Fruit fly (Drosophila melanogaster) whole organism, embryonic: Measurements from ENCODE around the gene par-6.

Source experiments
- ATbp ChIP-seq: fragments of 200-800 bp; sonication (Bioruptor generic); optimal IDR thresholded peaks from 2 replicates; lab custom pipeline; 2017; ENCODE audit warnings: missing biosample characterization, mild to moderate bottlenecking, missing genetic modification characterization, missing genetic modification reagents
- Atf3 ChIP-seq: fragments of 200-800 bp; sonication (Bioruptor generic); optimal IDR thresholded peaks from 3 replicates; lab custom pipeline; 2016; ENCODE audit warnings: missing biosample characterization, missing genetic modification characterization
- CG10274 ChIP-seq: fragments of 200-800 bp; sonication (Bioruptor generic); optimal IDR thresholded peaks from 3 replicates; lab custom pipeline; 2017; ENCODE audit warnings: missing biosample characterization, mild to moderate bottlenecking, missing genetic modification characterization
- CG11456 ChIP-seq: fragments of 200-800 bp; sonication (Bioruptor generic); IDR thresholded peaks from 3 replicates; pipeline ENCODE4 v1.3.6; 2022; ENCODE audit warnings: missing biosample characterization, missing genetic modification characterization
- CG12219 ChIP-seq: fragments of 200-800 bp; sonication (Bioruptor generic); optimal IDR thresholded peaks from 3 replicates; lab custom pipeline; 2018; ENCODE audit warnings: missing biosample characterization, mild to moderate bottlenecking, missing genetic modification characterization
- CG12299 ChIP-seq: fragments of 200-800 bp; sonication (Bioruptor generic); optimal IDR thresholded peaks from 2 replicates; lab custom pipeline; 2018; ENCODE audit warnings: missing biosample characterization, mild to moderate bottlenecking, missing genetic modification characterization
- CG14441 ChIP-seq: fragments of 200-800 bp; sonication (Bioruptor generic); IDR thresholded peaks from 2 replicates; pipeline ENCODE4 v1.3.6; 2022; ENCODE audit warnings: missing biosample characterization, missing genetic modification characterization
- CG15601 ChIP-seq: fragments of 200-800 bp; sonication (Bioruptor generic); optimal IDR thresholded peaks from 3 replicates; lab custom pipeline; 2019; ENCODE audit warnings: missing biosample characterization, mild to moderate bottlenecking, missing genetic modification characterization, moderate library complexity
- CG17612 ChIP-seq: fragments of 200-800 bp; sonication (Bioruptor generic); IDR thresholded peaks from 2 replicates; pipeline ENCODE4 v1.3.6; 2022; ENCODE audit warnings: missing biosample characterization, missing genetic modification characterization
- CG18476 ChIP-seq: fragments of 200-800 bp; sonication (Bioruptor generic); optimal IDR thresholded peaks from 2 replicates; lab custom pipeline; 2016; ENCODE audit warnings: missing biosample characterization, mild to moderate bottlenecking, missing genetic modification characterization
- CG2129 ChIP-seq: fragments of 200-800 bp; sonication (Bioruptor generic); IDR thresholded peaks from 2 replicates; pipeline ENCODE4 v1.3.6; 2022; ENCODE audit warnings: missing biosample characterization, missing genetic modification characterization; ENCODE audit not compliant: partially characterized antibody
- CG3163 ChIP-seq: fragments of 200-800 bp; sonication (Bioruptor generic); optimal IDR thresholded peaks from 3 replicates; lab custom pipeline; 2016; ENCODE audit warnings: missing biosample characterization, missing genetic modification characterization
- CG42726 ChIP-seq: fragments of 200-800 bp; sonication (Bioruptor generic); IDR thresholded peaks from 2 replicates; pipeline ENCODE4 v1.3.6; 2022; ENCODE audit warnings: missing biosample characterization, missing genetic modification characterization; ENCODE audit not compliant: partially characterized antibody
- CG4328 ChIP-seq: fragments of 200-800 bp; sonication (Bioruptor generic); optimal IDR thresholded peaks from 3 replicates; lab custom pipeline; 2017; ENCODE audit warnings: missing biosample characterization, missing genetic modification reagents, missing genetic modification characterization
- CG5953 ChIP-seq: fragments of 200-800 bp; sonication (Bioruptor generic); IDR thresholded peaks from 2 replicates; pipeline ENCODE4 v1.3.6; 2022; ENCODE audit warnings: missing biosample characterization, missing genetic modification characterization
- CG6791 ChIP-seq: fragments of 200-800 bp; sonication (Bioruptor generic); IDR thresholded peaks from 3 replicates; pipeline ENCODE4 v1.3.6; 2022; ENCODE audit warnings: missing biosample characterization, missing genetic modification characterization; ENCODE audit not compliant: partially characterized antibody
- CG9215 ChIP-seq: fragments of 200-800 bp; sonication (Bioruptor generic); IDR thresholded peaks from 2 replicates; pipeline ENCODE4 v1.3.6; 2022; ENCODE audit warnings: missing biosample characterization, missing genetic modification characterization
- CHES-1-like ChIP-seq: fragments of 200-800 bp; sonication (Bioruptor generic); optimal IDR thresholded peaks from 2 replicates; lab custom pipeline; 2016; ENCODE audit warnings: missing biosample characterization, missing genetic modification characterization
- Camta ChIP-seq: fragments of 200-800 bp; sonication (Bioruptor generic); optimal IDR thresholded peaks from 2 replicates; lab custom pipeline; 2016; ENCODE audit warnings: missing biosample characterization, missing genetic modification characterization
- Dek ChIP-seq: fragments of 200-800 bp; sonication (Bioruptor generic); optimal IDR thresholded peaks from 3 replicates; lab custom pipeline; 2019; ENCODE audit warnings: missing biosample characterization, mild to moderate bottlenecking, missing genetic modification characterization, moderate library complexity
- GATAe ChIP-seq: fragments of 200-800 bp; sonication (Bioruptor generic); conservative IDR thresholded peaks from 2 replicates; pipeline ENCODE4 v1.3.6; 2022; ENCODE audit warnings: missing biosample characterization, missing genetic modification characterization
- Hr51 ChIP-seq, 2 experiments: fragments of 200-800 bp; sonication (Bioruptor generic); optimal IDR thresholded peaks; 2 replicates in 1 of 2; 3 replicates in 1 of 2; lab custom pipeline; 2016 to 2018; ENCODE audit warnings: missing biosample characterization in 2 of 2, missing genetic modification characterization in 2 of 2, mild to moderate bottlenecking in 1 of 2, moderate library complexity in 1 of 2
- Hsf ChIP-seq: fragments of 200-800 bp; sonication (Bioruptor generic); optimal IDR thresholded peaks from 3 replicates; lab custom pipeline; 2016; ENCODE audit warnings: missing biosample characterization, missing genetic modification characterization
- Lpt ChIP-seq: fragments of >200 bp; optimal IDR thresholded peaks from 2 replicates; lab custom pipeline; 2018; ENCODE audit warnings: missing biosample characterization, missing genetic modification characterization
- Rx ChIP-seq: fragments of 200-800 bp; sonication (Bioruptor generic); IDR thresholded peaks from 2 replicates; pipeline ENCODE4 v1.3.6; 2022; ENCODE audit warnings: missing biosample characterization, missing genetic modification characterization
- Sox102F ChIP-seq: fragments of 200-800 bp; sonication (Bioruptor generic); optimal IDR thresholded peaks from 2 replicates; lab custom pipeline; 2018; ENCODE audit warnings: missing biosample characterization, mild to moderate bottlenecking, missing genetic modification characterization, moderate library complexity
- Stat92E ChIP-seq, 3 experiments: fragments of >200 bp in 2 of 3; fragments of 200-800 bp in 1 of 3; sonication (Bioruptor generic) in 1 of 3; optimal IDR thresholded peaks; 2 replicates each; lab custom pipeline; 2017 to 2019; ENCODE audit warnings: missing biosample characterization in 3 of 3, missing genetic modification characterization in 3 of 3, mild to moderate bottlenecking in 1 of 3, moderate library complexity in 1 of 3
- aop ChIP-seq: fragments of 200-800 bp; sonication (Bioruptor generic); IDR thresholded peaks from 2 replicates; pipeline ENCODE4 v1.3.6; 2022; ENCODE audit warnings: missing biosample characterization, missing genetic modification characterization
- chif ChIP-seq, 2 experiments: fragments of 200-800 bp; sonication (Bioruptor generic); optimal IDR thresholded peaks; 3 replicates each; lab custom pipeline; 2016; ENCODE audit warnings: missing biosample characterization in 2 of 2, missing genetic modification characterization in 2 of 2
- dan ChIP-seq: fragments of 200-800 bp; sonication (Bioruptor generic); IDR thresholded peaks from 2 replicates; pipeline ENCODE4 v1.3.6; 2022; ENCODE audit warnings: missing biosample characterization, missing genetic modification characterization
- dm ChIP-seq: fragments of 200-800 bp; sonication (Bioruptor generic); optimal IDR thresholded peaks from 3 replicates; lab custom pipeline; 2016; ENCODE audit warnings: missing biosample characterization, missing genetic modification characterization
- gcm ChIP-seq: fragments of 200-800 bp; sonication (Bioruptor generic); optimal IDR thresholded peaks from 2 replicates; lab custom pipeline; 2019; ENCODE audit warnings: missing biosample characterization, mild to moderate bottlenecking, missing genetic modification characterization, moderate library complexity
- gfzf ChIP-seq: fragments of 200-800 bp; sonication (Bioruptor generic); optimal IDR thresholded peaks from 2 replicates; lab custom pipeline; 2016; ENCODE audit warnings: missing biosample characterization, mild to moderate bottlenecking, missing genetic modification characterization, moderate library complexity
- gsb ChIP-seq: fragments of 200-800 bp; sonication (Bioruptor generic); IDR thresholded peaks from 2 replicates; pipeline ENCODE4 v1.3.6; 2022; ENCODE audit warnings: missing biosample characterization, missing genetic modification characterization
- gsb-n ChIP-seq: fragments of 200-800 bp; sonication (Bioruptor generic); optimal IDR thresholded peaks from 3 replicates; lab custom pipeline; 2018; ENCODE audit warnings: missing biosample characterization, mild to moderate bottlenecking, missing genetic modification characterization
- inv ChIP-seq: fragments of 200-800 bp; sonication (Bioruptor generic); IDR thresholded peaks from 2 replicates; pipeline ENCODE4 v1.3.6; 2022; ENCODE audit warnings: missing biosample characterization, missing genetic modification characterization; ENCODE audit not compliant: partially characterized antibody
- ken ChIP-seq: fragments of 200-800 bp; sonication (Bioruptor generic); IDR thresholded peaks from 3 replicates; pipeline ENCODE4 v1.3.6; 2022; ENCODE audit warnings: missing biosample characterization, missing genetic modification characterization
- mirr ChIP-seq: fragments of 200-800 bp; sonication (Bioruptor generic); optimal IDR thresholded peaks from 3 replicates; lab custom pipeline; 2018; ENCODE audit warnings: missing biosample characterization, mild to moderate bottlenecking, missing genetic modification characterization
- org-1 ChIP-seq: fragments of 200-800 bp; sonication (Bioruptor generic); optimal IDR thresholded peaks from 2 replicates; lab custom pipeline; 2017; ENCODE audit warnings: missing biosample characterization, missing genetic modification characterization
- pzg ChIP-seq: fragments of 200-800 bp; sonication (Bioruptor generic); optimal IDR thresholded peaks from 3 replicates; lab custom pipeline; 2018; ENCODE audit warnings: missing biosample characterization, mild to moderate bottlenecking, missing genetic modification characterization, moderate library complexity
- run ChIP-seq: fragments of 200-800 bp; sonication (Bioruptor generic); optimal IDR thresholded peaks from 3 replicates; lab custom pipeline; 2018; ENCODE audit warnings: missing biosample characterization, mild to moderate bottlenecking, missing genetic modification characterization
- sim ChIP-seq: fragments of 200-800 bp; sonication (Bioruptor generic); IDR thresholded peaks from 2 replicates; pipeline ENCODE4 v1.3.6; 2022; ENCODE audit warnings: missing biosample characterization, missing genetic modification characterization
- slbo ChIP-seq: fragments of 200-800 bp; sonication (Bioruptor generic); IDR thresholded peaks from 2 replicates; pipeline ENCODE4 v1.3.6; 2022; ENCODE audit warnings: missing biosample characterization, missing genetic modification characterization
- sqz ChIP-seq: fragments of 200-800 bp; sonication (Bioruptor generic); optimal IDR thresholded peaks from 3 replicates; lab custom pipeline; 2018; ENCODE audit warnings: missing biosample characterization, mild to moderate bottlenecking, missing genetic modification characterization
- unpg ChIP-seq: fragments of 200-800 bp; sonication (Bioruptor generic); optimal IDR thresholded peaks from 3 replicates; lab custom pipeline; 2018; ENCODE audit warnings: missing biosample characterization, mild to moderate bottlenecking, missing genetic modification characterization, moderate library complexity
- wor ChIP-seq: fragments of 200-800 bp; sonication (Bioruptor generic); IDR thresholded peaks from 2 replicates; pipeline ENCODE4 v1.3.6; 2022; ENCODE audit warnings: missing biosample characterization, missing genetic modification characterization
- zen2 ChIP-seq: fragments of 200-800 bp; sonication (Bioruptor generic); IDR thresholded peaks from 3 replicates; pipeline ENCODE4 v1.3.6; 2022; ENCODE audit warnings: missing biosample characterization, missing genetic modification characterization; ENCODE audit not compliant: partially characterized antibody

par-6 gene

DNA sequence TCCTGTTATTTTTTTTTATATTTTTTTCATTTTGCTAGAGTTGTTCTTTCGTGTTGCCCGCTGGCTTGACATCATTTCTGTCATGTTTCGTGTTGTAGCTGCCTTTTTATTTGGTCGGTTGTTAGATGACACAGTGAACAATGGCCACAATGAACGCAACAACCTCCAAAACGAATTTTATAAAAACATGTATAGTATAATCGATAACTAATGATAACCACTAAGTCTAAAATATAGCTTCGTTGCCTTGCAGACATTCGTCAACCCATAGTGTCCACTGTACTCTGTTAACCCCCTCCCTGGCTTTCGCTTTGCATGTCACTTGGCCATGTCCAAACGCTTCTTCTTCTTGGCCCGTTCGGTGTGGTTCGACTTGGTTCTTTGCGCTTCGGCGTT is 10.6 kb downstream of the par-6 start (continued):
- TF ChIP-seq pzg (GFP tag; lab: Kevin White, UChicago): no peak
- peak; percentile 7 for TF ChIP-seq CG15601
- peak; percentile 65 for TF ChIP-seq wor (GFP tag; lab: Robert Waterston, UW)
- TF ChIP-seq Rx (GFP tag; lab: Robert Waterston, UW): peak; percentile 78
- TF ChIP-seq org-1 (GFP tag; lab: Kevin White, UChicago): peak; percentile 8
- TF ChIP-seq CG17612 (GFP tag; lab: Robert Waterston, UW): peak; percentile 51
- peak; percentile 52 for TF ChIP-seq ATbp (GFP tag; lab: Kevin White, UChicago)
- TF ChIP-seq aop (GFP tag; lab: Robert Waterston, UW): peak; percentile 54
- peak; percentile 20 for TF ChIP-seq dm (GFP tag; lab: Kevin White, UChicago)
- peak; percentile 39 for TF ChIP-seq Camta (GFP tag; lab: Kevin White, UChicago)
- TF ChIP-seq CG2129: no peak
- no peak for TF ChIP-seq Stat92E (GFP tag; optimal IDR thresholded peaks at IDR 0.05; lab: Kevin White, UChicago)
- peak; percentile 71 for TF ChIP-seq unpg (GFP tag; lab: Kevin White, UChicago)
- TF ChIP-seq gsb-n (tag; lab: Kevin White, UChicago): peak; percentile 54
- TF ChIP-seq CHES-1-like (GFP tag; lab: Kevin White, UChicago): peak; percentile 58
- TF ChIP-seq Lpt (GFP tag; lab: Kevin White, UChicago): no peak
- peak; percentile 70 for TF ChIP-seq mirr (GFP tag; lab: Kevin White, UChicago)
- TF ChIP-seq sim (GFP tag; lab: Robert Waterston, UW): peak; percentile 71
- TF ChIP-seq CG11456 (GFP tag; lab: Robert Waterston, UW): peak; percentile 86
- TF ChIP-seq CG9215 (GFP tag; lab: Robert Waterston, UW): peak; percentile 75
- TF ChIP-seq slbo (GFP tag; lab: Robert Waterston, UW): peak; percentile 88
- peak; percentile 57 for TF ChIP-seq dan (GFP tag; lab: Robert Waterston, UW)
- peak; percentile 39 for TF ChIP-seq CG4328 (GFP tag; lab: Kevin White, UChicago)
- TF ChIP-seq Hr51 (GFP tag; optimal IDR thresholded peaks at IDR 0.05; lab: Kevin White, UChicago): peak in 1 of 2 experiments; percentile 29
- peak; percentile 6 for TF ChIP-seq sqz (GFP tag; lab: Kevin White, UChicago)
- peak; percentile 86 for TF ChIP-seq ken (GFP tag; lab: Robert Waterston, UW)
- TF ChIP-seq gsb (GFP tag; lab: Robert Waterston, UW): peak; percentile 66
- TF ChIP-seq inv: no peak
- TF ChIP-seq gcm (GFP tag; lab: Kevin White, UChicago): no peak
- no peak for TF ChIP-seq gfzf (GFP tag; lab: Kevin White, UChicago)
- TF ChIP-seq GATAe (GFP tag; lab: Robert Waterston, UW): no peak
- TF ChIP-seq CG18476: no peak
- TF ChIP-seq Atf3 (GFP tag; lab: Kevin White, UChicago): peak; percentile 30
- peak; percentile 72 for TF ChIP-seq Sox102F (GFP tag; lab: Kevin White, UChicago)
- TF ChIP-seq Dek (tag; lab: Kevin White, UChicago): peak; percentile 15
- TF ChIP-seq CG14441 (GFP tag; lab: Robert Waterston, UW): peak; percentile 85
- TF ChIP-seq CG12219 (GFP tag; lab: Kevin White, UChicago): peak; percentile 70
- TF ChIP-seq zen2 (GFP tag; lab: Robert Waterston, UW): no peak
- peak; percentile 17 for TF ChIP-seq CG12299 (tag; lab: Kevin White, UChicago)
- peak; percentile 65 for TF ChIP-seq Hsf (GFP tag; lab: Kevin White, UChicago)
- TF ChIP-seq CG5953 (GFP tag; lab: Robert Waterston, UW): peak; percentile 56; the same call in 1 of the 2 replicates
- peak; percentile 22 for TF ChIP-seq run (tag; lab: Kevin White, UChicago)
- peak; percentile 50 for TF ChIP-seq CG3163 (GFP tag; lab: Kevin White, UChicago)
- TF ChIP-seq CG10274 (GFP tag; lab: Kevin White, UChicago): no peak
- no peak for TF ChIP-seq CG42726
- peak; percentile 68 to 79 for TF ChIP-seq chif (GFP tag; optimal IDR thresholded peaks at IDR 0.05; lab: Kevin White, UChicago)
- TF ChIP-seq CG6791 (GFP tag; lab: Robert Waterston, UW): no peak
